Worm (Caenorhabditis elegans) whole organism, young adult: ENCODE measurements around the gene sru-4.

Source experiments
- C06A6.2 ChIP-seq: fragments of 200-800 bp; sonication (Bioruptor generic); conservative IDR thresholded peaks from 2 replicates; pipeline ENCODE4 v1.3.6; 2022; ENCODE audit warnings: missing genetic modification characterization, missing compliant biosample characterization
- F52B5.7 ChIP-seq: sonication (generic microtip); optimal IDR thresholded peaks from 2 replicates; lab custom pipeline; 2016; ENCODE audit warnings: mild to moderate bottlenecking, missing genetic modification characterization, missing compliant biosample characterization
- K12H6.12 ChIP-seq: fragments of 200-800 bp; sonication (Bioruptor generic); optimal IDR thresholded peaks from 2 replicates; lab custom pipeline; 2018; ENCODE audit warnings: mild to moderate bottlenecking, missing genetic modification characterization, missing compliant biosample characterization
- Y53F4B.3 ChIP-seq: fragments of 200-800 bp; sonication (Bioruptor generic); IDR thresholded peaks from 2 replicates; pipeline ENCODE4 v1.3.6; 2022; ENCODE audit warnings: missing genetic modification reagents, missing genetic modification characterization, missing compliant biosample characterization
- aptf-2 ChIP-seq: fragments of 200-800 bp; sonication (Bioruptor generic); conservative IDR thresholded peaks from 2 replicates; pipeline ENCODE4 v1.3.6; 2022; ENCODE audit warnings: missing genetic modification reagents, missing genetic modification characterization, missing compliant biosample characterization
- dpl-1 ChIP-seq: fragments of 150-350 bp; optimal IDR thresholded peaks from 2 replicates; lab custom pipeline; 2014; ENCODE audit warnings: missing biosample characterization, missing genetic modification reagents, missing genetic modification characterization
- ets-4 ChIP-seq: fragments of 200-800 bp; sonication (Bioruptor generic); optimal IDR thresholded peaks from 2 replicates; lab custom pipeline; 2018; ENCODE audit warnings: mild to moderate bottlenecking, missing genetic modification characterization, missing compliant biosample characterization

DNA sequence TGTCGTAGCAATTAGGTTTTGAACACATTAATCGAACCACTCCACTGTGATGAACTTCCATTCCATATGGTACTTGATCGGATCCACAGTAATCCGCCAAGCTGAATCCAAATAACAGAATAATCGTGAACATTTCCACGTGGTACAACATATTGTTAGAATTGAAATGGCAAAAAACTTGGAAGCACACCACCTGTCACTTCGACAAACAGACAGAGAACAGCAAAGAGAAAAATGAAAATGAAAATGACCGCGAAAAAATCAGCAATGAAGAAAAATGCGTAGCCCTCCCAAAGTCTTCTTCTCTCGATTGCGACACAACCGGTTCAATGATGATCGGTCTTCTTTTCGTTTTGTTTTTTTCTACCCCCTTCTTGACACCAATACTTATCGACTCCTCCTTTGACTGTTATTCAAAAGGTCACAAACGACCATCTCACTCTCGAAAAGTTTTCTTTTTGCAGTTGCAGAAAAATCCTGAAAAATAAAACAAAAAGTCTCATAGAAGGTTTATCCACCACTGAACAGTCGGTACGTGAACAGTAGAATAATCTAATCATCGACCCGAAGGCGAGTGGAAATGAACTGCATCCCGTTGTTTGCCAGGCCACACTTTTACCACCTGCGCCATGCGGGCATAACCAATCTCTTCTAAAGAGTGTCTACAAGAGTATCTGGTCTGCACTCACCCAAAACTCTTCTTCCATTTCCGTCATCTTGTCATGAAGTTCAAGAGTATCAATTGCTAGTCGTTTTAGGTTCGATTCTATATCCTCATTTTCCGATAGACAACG is 20.9 kb upstream of the sru-4 start, which contains the start of gene wrt-3:
- TF ChIP-seq F52B5.7 (tag; lab: Kevin White, UChicago) (peak; percentile 95), aptf-2 (GFP tag; lab: Robert Waterston, UW) (0 out of 2 replicates have a peak, but pooled peaks have one; percentile 15), dpl-1 (GFP tag; lab: Kevin White, UChicago) (peak; percentile 19), Y53F4B.3 (GFP tag; lab: Robert Waterston, UW) (no peak), K12H6.12 (tag; lab: Kevin White, UChicago) (peak; percentile 56), C06A6.2 (GFP tag; lab: Robert Waterston, UW) (no peak), ets-4 (GFP tag; lab: Kevin White, UChicago) (peak; percentile 88)
